Fruit fly (Drosophila melanogaster): ENCODE data around the gene CG43059.

dm6 chr3L:8306880-8307279, 11.9 kb downstream of the CG43059 start, which contains the start of gene Gr66a:
- TF ChIP-seq sage (GFP tag; optimal IDR thresholded peaks at IDR 0.05) (no peak), Rel (GFP tag; optimal IDR thresholded peaks at IDR 0.05) (no peak), Rel (tag; optimal IDR thresholded peaks at IDR 0.05) (no peak), pan (optimal IDR thresholded peaks at IDR 0.05) (no peak), Sp1 (GFP tag; optimal IDR thresholded peaks at IDR 0.05) (no peak), lola (GFP tag; optimal IDR thresholded peaks at IDR 0.05) (no peak), OdsH (GFP tag; optimal IDR thresholded peaks at IDR 0.05) (no peak)

All from whole organism, wandering third instar larva.